Worm (Caenorhabditis elegans) whole organism, early embryonic: ENCODE results near the gene F43G6.4.

Source experiments
- B0310.2 ChIP-seq: sonication (generic microtip); optimal IDR thresholded peaks from 2 replicates; lab custom pipeline; 2016; ENCODE audit warnings: mild to moderate bottlenecking, missing genetic modification characterization, missing compliant biosample characterization
- F13C5.2 ChIP-seq: sonication (generic microtip); optimal IDR thresholded peaks from 2 replicates; lab custom pipeline; 2017; ENCODE audit warnings: mild to moderate bottlenecking, missing genetic modification characterization, inconsistent platforms, missing compliant biosample characterization
- aly-1 ChIP-seq: sonication (generic microtip); optimal IDR thresholded peaks from 2 replicates; lab custom pipeline; 2016; ENCODE audit warnings: missing genetic modification characterization, missing compliant biosample characterization
- ama-1 ChIP-seq: fragments of 150-350 bp; optimal IDR thresholded peaks from 2 replicates; lab custom pipeline; 2014
- ceh-13 ChIP-seq: fragments of 200-800 bp; sonication (Bioruptor generic); optimal IDR thresholded peaks from 2 replicates; lab custom pipeline; 2018; ENCODE audit warnings: mild to moderate bottlenecking, missing genetic modification characterization, missing compliant biosample characterization
- ceh-36 ChIP-seq: sonication (generic microtip); optimal IDR thresholded peaks from 2 replicates; lab custom pipeline; 2016; ENCODE audit warnings: missing genetic modification characterization, inconsistent platforms, missing compliant biosample characterization
- ets-7 ChIP-seq: sonication (generic microtip); optimal IDR thresholded peaks from 2 replicates; lab custom pipeline; 2016; ENCODE audit warnings: missing genotype, missing genetic modification characterization, missing compliant biosample characterization
- flt-1 ChIP-seq: fragments of 200-800 bp; sonication (Bioruptor generic); IDR thresholded peaks from 2 replicates; pipeline ENCODE4 v1.3.6; 2022; ENCODE audit warnings: missing genetic modification characterization, missing compliant biosample characterization
- hmbx-1 ChIP-seq: sonication (generic microtip); optimal IDR thresholded peaks from 2 replicates; lab custom pipeline; 2016; ENCODE audit warnings: mild to moderate bottlenecking, missing genetic modification characterization, missing compliant biosample characterization
- hmg-4 ChIP-seq: fragments of 200-800 bp; sonication (Bioruptor generic); optimal IDR thresholded peaks from 2 replicates; lab custom pipeline; 2018; ENCODE audit warnings: mild to moderate bottlenecking, missing genetic modification characterization, missing compliant biosample characterization
- hnd-1 ChIP-seq: sonication (generic microtip); optimal IDR thresholded peaks from 2 replicates; lab custom pipeline; 2016; ENCODE audit warnings: missing genetic modification characterization, missing compliant biosample characterization
- pes-1 ChIP-seq: fragments of 200-800 bp; sonication (Bioruptor generic); IDR thresholded peaks from 2 replicates; pipeline ENCODE4 v1.3.6; 2022; ENCODE audit warnings: missing genetic modification reagents, missing genetic modification characterization, missing compliant biosample characterization
- scrt-1 ChIP-seq: fragments of 200-800 bp; sonication (Bioruptor generic); IDR thresholded peaks from 2 replicates; pipeline ENCODE4 v1.3.6; 2022; ENCODE audit warnings: missing genetic modification characterization, missing compliant biosample characterization
- sea-1 ChIP-seq: fragments of 200-800 bp; sonication (Bioruptor generic); conservative IDR thresholded peaks from 2 replicates; pipeline ENCODE4 v1.3.6; 2022; ENCODE audit warnings: missing genetic modification characterization, missing compliant biosample characterization
- tbx-11 ChIP-seq: fragments of 200-800 bp; sonication (Bioruptor generic); IDR thresholded peaks from 2 replicates; pipeline ENCODE4 v1.3.6; 2022; ENCODE audit warnings: missing genetic modification characterization, missing compliant biosample characterization
- tbx-37 ChIP-seq: fragments of 200-800 bp; sonication (Bioruptor generic); conservative IDR thresholded peaks from 2 replicates; pipeline ENCODE4 v1.3.6; 2022; ENCODE audit warnings: missing genetic modification reagents, missing genetic modification characterization, missing compliant biosample characterization
- tra-4 ChIP-seq: sonication (generic microtip); optimal IDR thresholded peaks from 2 replicates; lab custom pipeline; 2017; ENCODE audit warnings: missing genetic modification characterization, missing compliant biosample characterization

Gene F43G6.4

DNA sequence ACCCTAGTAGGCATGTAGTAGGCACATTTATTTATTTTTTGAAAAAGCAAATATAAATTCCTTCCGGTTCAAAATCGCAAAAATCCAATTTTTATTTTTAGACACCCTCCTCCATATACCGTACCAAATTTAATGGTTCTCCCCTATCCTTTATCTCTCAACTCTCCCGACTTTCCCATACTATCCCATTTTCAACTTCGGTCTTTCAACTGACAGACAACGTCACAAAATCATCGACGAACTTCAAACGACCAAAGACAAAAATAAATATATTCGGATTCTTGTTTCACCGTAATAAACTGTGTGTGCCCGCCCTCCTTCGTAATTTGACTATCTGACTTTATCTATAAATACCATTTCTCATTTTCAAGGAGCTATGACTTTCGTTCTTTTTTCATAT lies 44.6 kb downstream of the F43G6.4 start, which contains the start of gene T27D12.6:
Gene T27D12.6, plus strand, starts transcription at position 301 of the 400 bp plus-strand sequence.
- TF ChIP-seq pes-1 = no peak
- TF ChIP-seq sea-1 (GFP tag; lab: Robert Waterston, UW) = no peak
- no peak for TF ChIP-seq flt-1 (GFP tag; lab: Robert Waterston, UW)
- no peak for TF ChIP-seq tbx-37 (GFP tag; lab: Robert Waterston, UW)
- TF ChIP-seq ets-7 (tag; lab: Kevin White, UChicago) = no peak
- TF ChIP-seq B0310.2 (tag; lab: Kevin White, UChicago) = no peak
- no peak for TF ChIP-seq aly-1 (tag; lab: Kevin White, UChicago)
- TF ChIP-seq hmg-4 = no peak
- TF ChIP-seq F13C5.2 = no peak
- TF ChIP-seq hmbx-1 (tag; lab: Kevin White, UChicago) = no peak
- TF ChIP-seq ceh-36 (tag; lab: Kevin White, UChicago) = no peak
- TF ChIP-seq hnd-1 (tag; lab: Kevin White, UChicago) = no peak
- TF ChIP-seq ceh-13 = no peak
- no peak for TF ChIP-seq scrt-1
- no peak for TF ChIP-seq tra-4
- TF ChIP-seq tbx-11 (GFP tag; lab: Robert Waterston, UW) = no peak
- TF ChIP-seq ama-1 (lab: Kevin White, UChicago) = no peak

DNA sequence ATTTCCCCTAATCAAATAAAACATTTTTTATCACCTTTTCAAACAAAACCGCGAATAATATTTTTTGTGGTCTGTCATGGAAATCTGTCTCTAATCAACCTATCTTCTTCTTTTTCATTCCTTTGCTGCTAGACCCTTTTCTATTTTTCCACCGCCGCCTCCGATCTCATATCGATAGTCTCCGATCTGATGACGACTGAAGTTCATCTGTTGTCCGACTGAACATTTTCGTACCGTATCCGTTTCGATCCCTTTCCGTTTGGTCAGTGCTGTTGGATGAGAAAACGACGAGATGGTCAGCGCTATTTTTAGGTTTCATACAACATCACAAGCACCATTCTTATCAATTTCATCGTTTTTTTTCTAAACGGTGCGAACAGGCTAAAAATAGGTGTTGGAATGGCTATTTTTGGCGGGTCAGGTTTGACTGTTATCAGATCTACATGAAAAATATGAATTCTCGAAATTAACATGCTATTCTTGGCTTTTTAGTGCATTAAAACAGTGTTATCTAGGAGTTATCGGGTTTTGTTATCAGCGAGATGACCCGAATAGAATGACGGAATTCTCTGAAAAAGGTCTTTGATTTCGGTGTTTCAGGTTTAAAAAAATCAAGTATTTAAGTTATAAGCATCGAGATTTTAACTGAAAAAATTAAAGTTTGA lies 46.1 kb downstream of the F43G6.4 start:
- TF ChIP-seq hmg-4 = no peak
- no peak for TF ChIP-seq sea-1 (GFP tag; lab: Robert Waterston, UW)
- TF ChIP-seq B0310.2 (tag; lab: Kevin White, UChicago) = no peak
- no peak for TF ChIP-seq flt-1 (GFP tag; lab: Robert Waterston, UW)

DNA sequence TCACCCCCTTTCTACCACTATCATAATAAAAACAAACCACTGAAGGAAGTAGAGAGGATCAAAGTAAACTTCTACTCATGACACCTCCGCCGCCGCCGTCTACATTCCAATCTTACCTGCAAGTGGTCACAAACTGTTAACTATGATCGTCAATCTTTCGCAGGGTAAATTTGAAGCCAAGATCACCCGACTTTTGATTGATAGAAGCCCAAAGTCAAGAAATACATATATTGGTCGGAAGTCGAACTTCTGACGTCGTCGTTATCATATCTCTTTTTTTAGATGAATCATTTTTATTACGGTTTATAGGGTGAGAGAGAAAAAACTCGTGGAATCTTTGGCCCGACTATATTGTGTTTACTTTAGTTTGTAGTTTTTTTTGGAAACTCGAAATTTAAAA lies 47.8 kb downstream of the F43G6.4 start:
- TF ChIP-seq sea-1 (GFP tag; lab: Robert Waterston, UW) = no peak
- TF ChIP-seq F13C5.2 = no peak
- TF ChIP-seq aly-1 (tag; lab: Kevin White, UChicago) = no peak
- no peak for TF ChIP-seq hmg-4
- TF ChIP-seq tra-4 = no peak
- no peak for TF ChIP-seq ceh-13
- no peak for TF ChIP-seq flt-1 (GFP tag; lab: Robert Waterston, UW)
- no peak for TF ChIP-seq ama-1 (lab: Kevin White, UChicago)
- TF ChIP-seq hmbx-1 (tag; lab: Kevin White, UChicago) = no peak

DNA sequence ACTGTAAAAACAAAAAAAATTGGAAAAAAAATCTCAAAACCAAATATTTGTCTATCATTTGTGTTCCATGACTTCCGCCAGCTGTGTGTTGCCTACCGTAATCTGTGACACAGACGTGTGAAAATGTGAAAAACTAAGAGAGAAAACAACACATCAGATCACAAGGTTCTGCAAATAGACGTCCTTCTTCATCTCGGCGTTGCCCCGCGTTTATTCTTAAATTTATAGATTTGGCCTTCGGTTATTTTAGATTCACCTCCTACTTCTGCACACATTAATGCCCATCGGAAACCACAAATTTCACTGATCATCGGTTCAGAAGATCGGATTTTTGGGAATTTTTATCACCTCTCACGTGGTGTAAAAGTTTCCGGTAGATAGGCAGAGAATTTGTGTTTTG lies 48.6 kb downstream of the F43G6.4 start:
- TF ChIP-seq pes-1 (no peak), B0310.2 (tag; lab: Kevin White, UChicago) (no peak), hmbx-1 (tag; lab: Kevin White, UChicago) (no peak), hmg-4 (no peak), F13C5.2 (no peak), ets-7 (tag; lab: Kevin White, UChicago) (no peak), tbx-37 (GFP tag; lab: Robert Waterston, UW) (no peak), ceh-36 (tag; lab: Kevin White, UChicago) (no peak), ama-1 (lab: Kevin White, UChicago) (no peak), sea-1 (GFP tag; lab: Robert Waterston, UW) (no peak), aly-1 (tag; lab: Kevin White, UChicago) (no peak), hnd-1 (tag; lab: Kevin White, UChicago) (no peak), ceh-13 (no peak), scrt-1 (no peak), tbx-11 (GFP tag; lab: Robert Waterston, UW) (no peak), tra-4 (no peak), flt-1 (GFP tag; lab: Robert Waterston, UW) (no peak)

DNA sequence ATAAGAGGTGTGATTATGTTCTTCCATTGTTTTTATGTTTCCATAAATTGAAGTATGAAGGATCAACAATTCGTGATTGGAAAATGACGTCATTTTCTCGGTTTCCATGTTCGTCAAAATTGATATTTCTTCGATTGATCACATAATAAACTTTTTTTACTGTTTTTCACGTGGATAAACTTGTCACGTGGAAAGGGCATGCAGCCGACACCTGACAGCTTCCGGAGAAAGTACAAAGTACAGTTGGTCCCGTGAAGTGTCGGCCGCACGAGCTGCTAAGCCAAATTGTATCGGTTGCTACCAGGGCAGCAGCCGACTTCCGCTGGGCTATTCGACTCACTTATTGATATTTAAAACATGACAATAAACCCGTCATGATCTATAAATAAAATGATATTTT lies 51.1 kb downstream of the F43G6.4 start:
- TF ChIP-seq hmg-4 = no peak
- TF ChIP-seq hnd-1 (tag; lab: Kevin White, UChicago) = no peak
- TF ChIP-seq ceh-36 (tag; lab: Kevin White, UChicago) = no peak
- TF ChIP-seq ceh-13 = no peak

DNA sequence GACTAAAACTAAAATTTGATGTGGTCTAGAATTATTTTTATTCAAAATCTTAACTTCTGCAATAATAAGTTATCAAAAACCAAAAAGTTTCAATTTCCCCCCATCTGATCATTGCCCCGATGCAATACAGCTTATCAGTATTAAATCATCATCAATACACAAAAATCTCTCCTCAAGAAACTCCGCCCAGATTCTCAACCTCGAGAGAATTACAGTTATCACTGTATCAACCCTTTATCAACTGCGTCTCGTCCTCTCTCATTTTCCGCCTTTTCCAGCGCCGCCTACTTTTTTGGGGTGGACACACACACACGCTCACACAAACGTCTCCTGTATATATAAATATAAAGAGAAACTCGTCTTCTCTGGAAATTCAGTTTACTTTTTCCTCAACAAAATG lies 51.8 kb downstream of the F43G6.4 start, which contains the start of gene T27D12.1:
Gene T27D12.1, plus strand, starts transcription at position 301 of the 400 bp plus-strand sequence.
- TF ChIP-seq ama-1 (lab: Kevin White, UChicago) = no peak
- no peak for TF ChIP-seq hmg-4
- no peak for TF ChIP-seq tbx-11 (GFP tag; lab: Robert Waterston, UW)
- TF ChIP-seq pes-1 = no peak
- TF ChIP-seq F13C5.2 = no peak
- TF ChIP-seq tbx-37 (GFP tag; lab: Robert Waterston, UW) = no peak

DNA sequence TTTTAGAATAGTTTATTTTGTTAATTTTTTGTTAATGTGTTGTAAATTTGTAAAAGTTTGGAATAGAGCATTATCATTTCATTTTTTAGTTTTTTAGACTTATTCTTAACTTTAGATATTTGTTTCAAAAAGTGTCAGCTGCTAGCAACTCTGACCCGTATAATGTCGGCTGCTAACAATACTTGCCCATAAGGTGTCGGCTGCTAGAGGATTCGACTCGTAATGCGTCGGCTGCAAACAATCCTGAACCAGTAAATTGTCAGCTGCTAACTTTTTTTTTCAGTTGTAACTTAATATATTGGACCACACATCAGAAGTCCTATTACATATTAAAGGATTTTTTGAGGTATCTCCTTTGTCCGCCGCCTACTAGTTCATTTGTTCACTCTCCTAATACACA lies 52.2 kb downstream of the F43G6.4 start:
- TF ChIP-seq hmbx-1 (tag; lab: Kevin White, UChicago) (no peak), flt-1 (GFP tag; lab: Robert Waterston, UW) (no peak), tra-4 (no peak), pes-1 (no peak), hnd-1 (tag; lab: Kevin White, UChicago) (no peak)

- TF ChIP-seq aly-1 (tag; lab: Kevin White, UChicago) (no peak), ceh-36 (tag; lab: Kevin White, UChicago) (no peak), ets-7 (tag; lab: Kevin White, UChicago) (no peak), pes-1 (no peak), tbx-11 (GFP tag; lab: Robert Waterston, UW) (no peak), B0310.2 (tag; lab: Kevin White, UChicago) (no peak), sea-1 (GFP tag; lab: Robert Waterston, UW) (no peak), hmbx-1 (tag; lab: Kevin White, UChicago) (no peak)
Observed at ce11 chrII:11843441-11843840, 52.9 kb downstream of the F43G6.4 start.
